Fruit fly (Drosophila melanogaster): ENCODE results near the gene CG31183.

Gene CG31183

dm6 chr3R:15810369-15810768 lies 65.4 kb downstream of the CG31183 start:
- TF ChIP-seq noc (tag; optimal IDR thresholded peaks at IDR 0.05): no peak

DNA sequence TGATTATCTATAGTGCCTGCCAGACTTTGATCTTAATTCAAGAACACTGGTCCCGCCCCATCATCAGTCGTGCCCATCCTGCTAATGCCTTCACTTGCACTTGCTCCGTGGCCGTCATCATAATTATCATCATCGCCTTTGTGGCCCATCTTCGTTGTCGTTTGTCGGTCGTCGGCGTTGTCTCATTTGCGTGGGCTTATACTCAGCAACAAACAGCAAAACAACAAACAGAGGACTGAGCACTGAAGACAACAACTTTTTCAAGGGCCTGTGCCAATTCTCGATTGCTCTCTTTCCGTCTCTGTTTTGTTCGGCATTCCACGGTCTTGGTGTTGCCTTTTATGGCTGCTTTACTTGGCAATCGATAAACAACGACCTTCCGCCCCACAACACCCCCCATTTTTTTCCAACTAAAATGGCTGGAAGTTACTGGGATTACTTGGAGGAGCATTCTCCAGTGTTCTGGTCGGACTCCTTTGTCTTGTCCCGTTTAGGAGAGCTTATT lies 67.8 kb downstream of the CG31183 start:
- no peak for TF ChIP-seq noc (tag; optimal IDR thresholded peaks at IDR 0.05)

All from whole organism, larva.